Fruit fly (Drosophila melanogaster) whole organism, embryonic: ENCODE measurements around the gene spn-E.

ENCODE experiments used
- Atf-2 ChIP-seq: fragments of 200-800 bp; sonication (Bioruptor generic); optimal IDR thresholded peaks from 2 replicates; lab custom pipeline; 2016; ENCODE audit warnings: missing biosample characterization, missing genetic modification characterization
- CG14441 ChIP-seq: fragments of 200-800 bp; sonication (Bioruptor generic); IDR thresholded peaks from 2 replicates; pipeline ENCODE4 v1.3.6; 2022; ENCODE audit warnings: missing biosample characterization, missing genetic modification characterization
- CG1602 ChIP-seq: fragments of 200-800 bp; sonication (Bioruptor generic); optimal IDR thresholded peaks from 3 replicates; lab custom pipeline; 2016; ENCODE audit warnings: missing biosample characterization, missing genetic modification characterization
- CG17829 ChIP-seq: fragments of 200-800 bp; optimal IDR thresholded peaks from 2 replicates; lab custom pipeline; 2019; ENCODE audit warnings: missing biosample characterization, mild to moderate bottlenecking, missing genetic modification characterization, moderate library complexity
- CG18011 ChIP-seq: fragments of 200-800 bp; sonication (Bioruptor generic); optimal IDR thresholded peaks from 2 replicates; lab custom pipeline; 2017; ENCODE audit warnings: missing biosample characterization, missing genetic modification characterization, mild to moderate bottlenecking, moderate library complexity, missing genotype
- CG1832 ChIP-seq: fragments of 200-800 bp; sonication (Bioruptor generic); optimal IDR thresholded peaks from 2 replicates; lab custom pipeline; 2017; ENCODE audit warnings: missing biosample characterization, mild to moderate bottlenecking, missing genetic modification characterization, inconsistent platforms
- CG18599 ChIP-seq: fragments of 200-800 bp; sonication (Bioruptor generic); optimal IDR thresholded peaks from 3 replicates; lab custom pipeline; 2017; ENCODE audit warnings: missing biosample characterization, missing genetic modification characterization, mild to moderate bottlenecking, moderate library complexity, missing genetic modification reagents
- CG2120 ChIP-seq: fragments of 200-800 bp; sonication (Bioruptor generic); optimal IDR thresholded peaks from 3 replicates; lab custom pipeline; 2016; ENCODE audit warnings: missing biosample characterization, missing genetic modification characterization
- CG2875 ChIP-seq: fragments of 200-800 bp; sonication (Bioruptor generic); optimal IDR thresholded peaks from 2 replicates; lab custom pipeline; 2017; ENCODE audit warnings: missing biosample characterization, mild to moderate bottlenecking, missing genetic modification characterization, missing genetic modification reagents
- CG31224 ChIP-seq: fragments of 200-800 bp; sonication (Bioruptor generic); IDR thresholded peaks from 2 replicates; pipeline ENCODE4 v1.3.6; 2022; ENCODE audit warnings: missing biosample characterization, missing genetic modification characterization
- CG6683 ChIP-seq: fragments of 200-800 bp; sonication (Bioruptor generic); optimal IDR thresholded peaks from 2 replicates; lab custom pipeline; 2017; ENCODE audit warnings: missing biosample characterization, mild to moderate bottlenecking, missing genetic modification characterization, missing genetic modification reagents
- CG6765 ChIP-seq: fragments of 200-800 bp; sonication (Bioruptor generic); optimal IDR thresholded peaks from 3 replicates; lab custom pipeline; 2017; ENCODE audit warnings: missing biosample characterization, mild to moderate bottlenecking, missing genetic modification characterization
- CG7745 ChIP-seq: fragments of 200-800 bp; sonication (Bioruptor generic); optimal IDR thresholded peaks from 2 replicates; lab custom pipeline; 2018; ENCODE audit warnings: missing biosample characterization, mild to moderate bottlenecking, missing genetic modification characterization, moderate library complexity
- CG8765 ChIP-seq: fragments of 200-800 bp; sonication (Bioruptor generic); IDR thresholded peaks from 2 replicates; pipeline ENCODE4 v1.3.6; 2022; ENCODE audit warnings: missing biosample characterization, missing genetic modification characterization
- CG9215 ChIP-seq: fragments of 200-800 bp; sonication (Bioruptor generic); IDR thresholded peaks from 2 replicates; pipeline ENCODE4 v1.3.6; 2022; ENCODE audit warnings: missing biosample characterization, missing genetic modification characterization
- D19B ChIP-seq: fragments of 200-800 bp; sonication (Bioruptor generic); optimal IDR thresholded peaks from 2 replicates; lab custom pipeline; 2017; ENCODE audit warnings: missing biosample characterization, mild to moderate bottlenecking, missing genetic modification characterization
- Fer1 ChIP-seq: fragments of 200-800 bp; sonication (Bioruptor generic); optimal IDR thresholded peaks from 2 replicates; lab custom pipeline; 2017; ENCODE audit warnings: missing biosample characterization, mild to moderate bottlenecking, missing genetic modification characterization
- MESR4 ChIP-seq: fragments of 200-800 bp; sonication (Bioruptor generic); optimal IDR thresholded peaks from 2 replicates; lab custom pipeline; 2018; ENCODE audit warnings: missing biosample characterization, mild to moderate bottlenecking, missing genetic modification characterization, moderate library complexity
- Meics ChIP-seq: fragments of 200-800 bp; sonication (Bioruptor generic); optimal IDR thresholded peaks from 2 replicates; lab custom pipeline; 2017; ENCODE audit warnings: missing biosample characterization, mild to moderate bottlenecking, missing genetic modification characterization
- NC2α ChIP-seq: fragments of 200-800 bp; sonication (Bioruptor generic); optimal IDR thresholded peaks from 2 replicates; lab custom pipeline; 2016; ENCODE audit warnings: missing biosample characterization, missing genetic modification characterization
- Nf-YB ChIP-seq: fragments of 200-800 bp; sonication (Bioruptor generic); optimal IDR thresholded peaks from 3 replicates; lab custom pipeline; 2019; ENCODE audit warnings: missing biosample characterization, mild to moderate bottlenecking, missing genetic modification characterization, moderate library complexity
- Pdp1 ChIP-seq, 2 experiments: fragments of 200-800 bp; sonication (Bioruptor generic); optimal IDR thresholded peaks; 3 replicates each; lab custom pipeline; 2016; ENCODE audit warnings: missing biosample characterization in 2 of 2, missing genetic modification characterization in 2 of 2, mild to moderate bottlenecking in 1 of 2, moderate library complexity in 1 of 2
- Stat92E ChIP-seq, 3 experiments: fragments of >200 bp in 2 of 3; fragments of 200-800 bp in 1 of 3; sonication (Bioruptor generic) in 1 of 3; optimal IDR thresholded peaks; 2 replicates each; lab custom pipeline; 2017 to 2019; ENCODE audit warnings: missing biosample characterization in 3 of 3, missing genetic modification characterization in 3 of 3, mild to moderate bottlenecking in 1 of 3, moderate library complexity in 1 of 3
- Trl ChIP-seq, 3 experiments: fragments of >200 bp in 2 of 3; fragments of 200-800 bp in 1 of 3; sonication (Bioruptor generic) in 1 of 3; optimal IDR thresholded peaks; 2 replicates in 1 of 3; 3 replicates in 2 of 3; lab custom pipeline; 2016 to 2017; ENCODE audit warnings: missing biosample characterization in 1 of 3, missing genetic modification characterization in 1 of 3
- ash1 ChIP-seq: fragments of 200-800 bp; sonication (Bioruptor generic); optimal IDR thresholded peaks from 2 replicates; lab custom pipeline; 2018; ENCODE audit warnings: missing biosample characterization, mild to moderate bottlenecking, missing genetic modification characterization
- ato ChIP-seq: fragments of 200-800 bp; sonication (Bioruptor generic); IDR thresholded peaks from 2 replicates; pipeline ENCODE4 v1.3.6; 2022; ENCODE audit warnings: missing biosample characterization, missing genetic modification characterization; ENCODE audit not compliant: partially characterized antibody
- chm ChIP-seq: fragments of 200-800 bp; sonication (Bioruptor generic); IDR thresholded peaks from 2 replicates; pipeline ENCODE4 v1.3.6; 2022; ENCODE audit warnings: missing biosample characterization, missing genetic modification characterization
- crp ChIP-seq, 2 experiments: fragments of 200-800 bp; sonication (Bioruptor generic); optimal IDR thresholded peaks; 2 replicates in 1 of 2; 3 replicates in 1 of 2; lab custom pipeline; 2017; ENCODE audit warnings: missing biosample characterization in 2 of 2, missing genetic modification characterization in 2 of 2, mild to moderate bottlenecking in 1 of 2, moderate library complexity in 1 of 2
- dm ChIP-seq: fragments of 200-800 bp; sonication (Bioruptor generic); optimal IDR thresholded peaks from 3 replicates; lab custom pipeline; 2016; ENCODE audit warnings: missing biosample characterization, missing genetic modification characterization
- esg ChIP-seq: fragments of 200-800 bp; sonication (Bioruptor generic); conservative IDR thresholded peaks from 2 replicates; pipeline ENCODE4 v1.3.6; 2022; ENCODE audit warnings: missing biosample characterization, missing genetic modification characterization
- fd3F ChIP-seq: fragments of 200-800 bp; sonication (Bioruptor generic); optimal IDR thresholded peaks from 2 replicates; lab custom pipeline; 2018; ENCODE audit warnings: missing biosample characterization, mild to moderate bottlenecking, missing genetic modification characterization, moderate library complexity
- gfzf ChIP-seq: fragments of 200-800 bp; sonication (Bioruptor generic); optimal IDR thresholded peaks from 2 replicates; lab custom pipeline; 2016; ENCODE audit warnings: missing biosample characterization, mild to moderate bottlenecking, missing genetic modification characterization, moderate library complexity
- ind ChIP-seq: fragments of 200-800 bp; sonication (Bioruptor generic); optimal IDR thresholded peaks from 3 replicates; lab custom pipeline; 2016; ENCODE audit warnings: missing biosample characterization, missing genetic modification characterization
- kni ChIP-seq: fragments of 200-800 bp; sonication (Bioruptor generic); optimal IDR thresholded peaks from 3 replicates; lab custom pipeline; 2017; ENCODE audit warnings: mild to moderate bottlenecking, missing biosample characterization, missing genetic modification reagents, missing genetic modification characterization
- mld ChIP-seq: fragments of 200-800 bp; sonication (Bioruptor generic); IDR thresholded peaks from 3 replicates; pipeline ENCODE4 v1.3.6; 2022; ENCODE audit warnings: missing biosample characterization, missing genetic modification characterization; ENCODE audit not compliant: partially characterized antibody
- nau ChIP-seq: fragments of 200-800 bp; sonication (Bioruptor generic); optimal IDR thresholded peaks from 3 replicates; lab custom pipeline; 2017; ENCODE audit warnings: missing biosample characterization, mild to moderate bottlenecking, missing genetic modification characterization, missing genetic modification reagents
- odd ChIP-seq: fragments of 200-800 bp; sonication (Bioruptor generic); optimal IDR thresholded peaks from 2 replicates; lab custom pipeline; 2017; ENCODE audit warnings: missing biosample characterization, mild to moderate bottlenecking, missing genetic modification characterization
- onecut ChIP-seq: fragments of 200-800 bp; sonication (Bioruptor generic); IDR thresholded peaks from 2 replicates; pipeline ENCODE4 v1.3.6; 2022; ENCODE audit warnings: missing biosample characterization, missing genetic modification characterization
- org-1 ChIP-seq: fragments of 200-800 bp; sonication (Bioruptor generic); optimal IDR thresholded peaks from 2 replicates; lab custom pipeline; 2017; ENCODE audit warnings: missing biosample characterization, missing genetic modification characterization
- pan ChIP-seq, 4 experiments: fragments of >200 bp in 3 of 4; fragments of 200-800 bp in 1 of 4; sonication (Bioruptor generic) in 1 of 4; optimal IDR thresholded peaks in 3 of 4; IDR thresholded peaks in 1 of 4; 2 replicates each; pipeline versions ENCODE4 v1.3.6 to Lab custom; 2017 to 2022; ENCODE audit warnings: missing biosample characterization in 2 of 4, missing genetic modification characterization in 2 of 4, mixed read lengths in 1 of 4
- pho ChIP-seq: fragments of 200-800 bp; sonication (Bioruptor generic); optimal IDR thresholded peaks from 2 replicates; lab custom pipeline; 2016; ENCODE audit warnings: missing biosample characterization, missing genetic modification characterization
- slp2 ChIP-seq: fragments of 200-800 bp; sonication (Bioruptor generic); optimal IDR thresholded peaks from 2 replicates; lab custom pipeline; 2016; ENCODE audit warnings: missing biosample characterization, missing genetic modification characterization
- sob ChIP-seq: fragments of 200-800 bp; sonication (Bioruptor generic); IDR thresholded peaks from 2 replicates; pipeline ENCODE4 v1.3.6; 2022; ENCODE audit warnings: missing biosample characterization, missing genetic modification characterization
- sqz ChIP-seq: fragments of 200-800 bp; sonication (Bioruptor generic); optimal IDR thresholded peaks from 3 replicates; lab custom pipeline; 2018; ENCODE audit warnings: missing biosample characterization, mild to moderate bottlenecking, missing genetic modification characterization
- tgo ChIP-seq: fragments of 200-800 bp; sonication (Bioruptor generic); IDR thresholded peaks from 3 replicates; pipeline ENCODE4 v1.3.6; 2022; ENCODE audit warnings: missing biosample characterization, missing genetic modification characterization
- twi ChIP-seq: fragments of 200-800 bp; optimal IDR thresholded peaks from 2 replicates; lab custom pipeline; 2019; ENCODE audit warnings: missing biosample characterization, mild to moderate bottlenecking, missing genetic modification characterization, moderate library complexity
- usp ChIP-seq: fragments of >200 bp; optimal IDR thresholded peaks from 2 replicates; lab custom pipeline; 2017; ENCODE audit warnings: missing biosample characterization, missing genetic modification characterization
- wek ChIP-seq: fragments of 200-800 bp; sonication (Bioruptor generic); optimal IDR thresholded peaks from 3 replicates; lab custom pipeline; 2018; ENCODE audit warnings: missing biosample characterization, mild to moderate bottlenecking, missing genetic modification characterization, moderate library complexity
- zfh2 ChIP-seq: fragments of 200-800 bp; sonication (Bioruptor generic); optimal IDR thresholded peaks from 2 replicates; lab custom pipeline; 2016; ENCODE audit warnings: missing biosample characterization, missing genetic modification characterization

The spn-E gene

dm6 chr3R:15816276-15816675 is 20.9 kb upstream of the spn-E start (continued):
- TF ChIP-seq CG1602 (GFP tag; lab: Kevin White, UChicago) (no peak), Nf-YB (GFP tag; lab: Kevin White, UChicago) (no peak), CG8765 (GFP tag; lab: Robert Waterston, UW) (no peak), Stat92E (GFP tag; optimal IDR thresholded peaks at IDR 0.05; lab: Kevin White, UChicago) (no peak), CG14441 (GFP tag; lab: Robert Waterston, UW) (no peak), mld (GFP tag; lab: Robert Waterston, UW) (no peak), MESR4 (GFP tag; lab: Kevin White, UChicago) (no peak), twi (tag; lab: Kevin White, UChicago) (no peak), CG31224 (GFP tag; lab: Robert Waterston, UW) (no peak), crp (GFP tag; optimal IDR thresholded peaks at IDR 0.05; lab: Kevin White, UChicago) (no peak), CG7745 (tag; lab: Kevin White, UChicago) (no peak), CG17829 (tag; lab: Kevin White, UChicago) (no peak), dm (GFP tag; lab: Kevin White, UChicago) (no peak), sqz (no peak), CG2875 (GFP tag; lab: Kevin White, UChicago) (no peak), CG2120 (no peak), fd3F (GFP tag; lab: Kevin White, UChicago) (no peak), slp2 (no peak), Pdp1 (GFP tag; optimal IDR thresholded peaks at IDR 0.05; lab: Kevin White, UChicago) (peak in 1 of 2 experiments; percentile 2), usp (GFP tag; lab: Kevin White, UChicago) (no peak), sob (peak; percentile 50; the same call in 1 of the 2 replicates), esg (GFP tag; lab: Robert Waterston, UW) (peak; percentile 24; the same call in 1 of the 2 replicates), NC2α (GFP tag; lab: Kevin White, UChicago) (no peak), CG6765 (GFP tag; lab: Kevin White, UChicago) (no peak), chm (no peak), org-1 (no peak), Trl (optimal IDR thresholded peaks at IDR 0.05; lab: Kevin White, UChicago) (no peak), Trl (GFP tag; optimal IDR thresholded peaks at IDR 0.05; lab: Kevin White, UChicago) (no peak), CG9215 (GFP tag; lab: Robert Waterston, UW) (no peak), ato (GFP tag; lab: Robert Waterston, UW) (no peak), CG6683 (no peak), tgo (GFP tag; lab: Robert Waterston, UW) (0 out of 3 replicates have a peak, but pooled peaks have one; percentile 13), onecut (no peak), zfh2 (GFP tag; lab: Kevin White, UChicago) (no peak), pho (GFP tag; lab: Kevin White, UChicago) (no peak), nau (GFP tag; lab: Kevin White, UChicago) (no peak), pan (optimal IDR thresholded peaks at IDR 0.05; lab: Kevin White, UChicago) (no peak), pan (GFP tag; optimal IDR thresholded peaks at IDR 0.05 in 1 of 2, IDR thresholded peaks at IDR 0.05 in 1 of 2) (peak in 1 of 2 experiments; percentile 35), odd (GFP tag; lab: Kevin White, UChicago) (no peak), CG1832 (no peak), CG18599 (no peak), D19B (GFP tag; lab: Kevin White, UChicago) (peak; percentile 45), Fer1 (GFP tag; lab: Kevin White, UChicago) (no peak), Atf-2 (GFP tag; lab: Kevin White, UChicago) (no peak), wek (GFP tag; lab: Kevin White, UChicago) (no peak), kni (no peak), CG18011 (no peak), Meics (GFP tag; lab: Kevin White, UChicago) (no peak), ash1 (no peak), gfzf (no peak), ind (GFP tag; lab: Kevin White, UChicago) (peak; percentile 17)
